Worm (Caenorhabditis elegans) whole organism, L4 larva: ENCODE measurements around the gene skr-18.

Experiments
- lir-3 ChIP-seq: sonication (generic microtip); optimal IDR thresholded peaks from 2 replicates; lab custom pipeline; 2016; ENCODE audit warnings: mild to moderate bottlenecking, missing genetic modification characterization, missing compliant biosample characterization
- mep-1 ChIP-seq: fragments of 150-350 bp; sonication (generic microtip); optimal IDR thresholded peaks from 3 replicates; lab custom pipeline; 2014; ENCODE audit warnings: missing biosample characterization, missing genetic modification characterization
- saeg-2 ChIP-seq: fragments of 200-800 bp; sonication (Bioruptor generic); IDR thresholded peaks from 2 replicates; pipeline ENCODE4 v1.3.6; 2022; ENCODE audit warnings: missing genetic modification reagents, missing genetic modification characterization, missing compliant biosample characterization

ce11 chrIV:756956-757355 lies 38.3 kb downstream of the skr-18 start:
- no peak for TF ChIP-seq lir-3 (tag; lab: Kevin White, UChicago)
- no peak for TF ChIP-seq saeg-2 (GFP tag; lab: Robert Waterston, UW)
- no peak for TF ChIP-seq mep-1 (tag; lab: Kevin White, UChicago)
